Fruit fly (Drosophila melanogaster) whole organism, adult: ENCODE results near the gene CG31777.

ENCODE experiments used
- CG11617 ChIP-seq: fragments of 200-800 bp; sonication (Bioruptor generic); optimal IDR thresholded peaks from 2 replicates; lab custom pipeline; 2017; ENCODE audit warnings: mild to moderate bottlenecking, missing biosample characterization, missing genetic modification reagents, missing genetic modification characterization
- CG12768 ChIP-seq: fragments of 200-800 bp; sonication (Bioruptor generic); optimal IDR thresholded peaks from 2 replicates; lab custom pipeline; 2017; ENCODE audit warnings: missing biosample characterization, missing genetic modification characterization, mild to moderate bottlenecking, moderate library complexity, missing genetic modification reagents
- CG14711 ChIP-seq: fragments of 200-800 bp; sonication (Bioruptor generic); optimal IDR thresholded peaks from 2 replicates; lab custom pipeline; 2018; ENCODE audit warnings: missing biosample characterization, mild to moderate bottlenecking, missing genetic modification characterization, moderate library complexity
- CG1620 ChIP-seq: fragments of 200-800 bp; sonication (Bioruptor generic); optimal IDR thresholded peaks from 2 replicates; lab custom pipeline; 2016; ENCODE audit warnings: missing biosample characterization, missing genetic modification characterization
- CG33017 ChIP-seq: fragments of 200-800 bp; sonication (Bioruptor generic); optimal IDR thresholded peaks from 2 replicates; lab custom pipeline; 2018; ENCODE audit warnings: missing biosample characterization, mild to moderate bottlenecking, missing genetic modification characterization, moderate library complexity
- CG5204 ChIP-seq: fragments of 200-800 bp; sonication (Bioruptor generic); optimal IDR thresholded peaks from 2 replicates; lab custom pipeline; 2016; ENCODE audit warnings: missing biosample characterization, missing genetic modification characterization
- CG7045 ChIP-seq: fragments of 200-800 bp; sonication (Bioruptor generic); optimal IDR thresholded peaks from 2 replicates; lab custom pipeline; 2017; ENCODE audit warnings: missing biosample characterization, mild to moderate bottlenecking, missing genetic modification characterization
- CG7101 ChIP-seq: fragments of 200-800 bp; sonication (Bioruptor generic); optimal IDR thresholded peaks from 2 replicates; lab custom pipeline; 2018; ENCODE audit warnings: missing biosample characterization, mild to moderate bottlenecking, missing genetic modification characterization, moderate library complexity
- Clk ChIP-seq: fragments of 200-800 bp; sonication (Bioruptor generic); optimal IDR thresholded peaks from 2 replicates; lab custom pipeline; 2017; ENCODE audit warnings: missing biosample characterization, missing genetic modification characterization
- Crg-1 ChIP-seq: fragments of 200-800 bp; sonication (Bioruptor generic); optimal IDR thresholded peaks from 2 replicates; lab custom pipeline; 2016; ENCODE audit warnings: missing biosample characterization, missing genetic modification characterization
- Hr96 ChIP-seq: fragments of 200-800 bp; sonication (Bioruptor generic); optimal IDR thresholded peaks from 2 replicates; lab custom pipeline; 2016; ENCODE audit warnings: missing biosample characterization, missing genetic modification characterization
- Mnt ChIP-seq: fragments of 200-800 bp; sonication (Bioruptor generic); optimal IDR thresholded peaks from 2 replicates; lab custom pipeline; 2016; ENCODE audit warnings: missing biosample characterization, mild to moderate bottlenecking, missing genetic modification characterization
- bab1 ChIP-seq: fragments of 200-800 bp; sonication (Bioruptor generic); optimal IDR thresholded peaks from 3 replicates; lab custom pipeline; 2019; ENCODE audit warnings: missing biosample characterization, mild to moderate bottlenecking, missing genetic modification characterization, moderate library complexity
- cic ChIP-seq: fragments of 200-800 bp; sonication (Bioruptor generic); optimal IDR thresholded peaks from 2 replicates; lab custom pipeline; 2017; ENCODE audit warnings: missing biosample characterization, mild to moderate bottlenecking, missing genetic modification characterization, moderate library complexity
- cnc ChIP-seq, 2 experiments: fragments of >200 bp; optimal IDR thresholded peaks; 2 replicates each; lab custom pipeline; 2017
- kay ChIP-seq: fragments of 200-800 bp; sonication (Bioruptor generic); peaks from one replicate; lab custom pipeline; 2016; ENCODE audit warnings: missing biosample characterization, missing genetic modification characterization, borderline replicate concordance
- ovo ChIP-seq: fragments of 200-800 bp; sonication (Bioruptor generic); optimal IDR thresholded peaks from 2 replicates; lab custom pipeline; 2016; ENCODE audit warnings: missing biosample characterization, missing genetic modification characterization
- pad ChIP-seq: fragments of 200-800 bp; sonication (Bioruptor generic); optimal IDR thresholded peaks from 3 replicates; lab custom pipeline; 2017; ENCODE audit warnings: missing biosample characterization, missing genetic modification characterization, mild to moderate bottlenecking, moderate library complexity, missing genetic modification reagents
- tj ChIP-seq: fragments of 200-800 bp; sonication (Bioruptor generic); optimal IDR thresholded peaks from 3 replicates; lab custom pipeline; 2017; ENCODE audit warnings: missing biosample characterization, mild to moderate bottlenecking, missing genetic modification characterization, moderate library complexity
- toe ChIP-seq: fragments of 200-800 bp; sonication (Bioruptor generic); optimal IDR thresholded peaks from 2 replicates; lab custom pipeline; 2016; ENCODE audit warnings: missing biosample characterization, missing genetic modification characterization

CG31777 gene

DNA sequence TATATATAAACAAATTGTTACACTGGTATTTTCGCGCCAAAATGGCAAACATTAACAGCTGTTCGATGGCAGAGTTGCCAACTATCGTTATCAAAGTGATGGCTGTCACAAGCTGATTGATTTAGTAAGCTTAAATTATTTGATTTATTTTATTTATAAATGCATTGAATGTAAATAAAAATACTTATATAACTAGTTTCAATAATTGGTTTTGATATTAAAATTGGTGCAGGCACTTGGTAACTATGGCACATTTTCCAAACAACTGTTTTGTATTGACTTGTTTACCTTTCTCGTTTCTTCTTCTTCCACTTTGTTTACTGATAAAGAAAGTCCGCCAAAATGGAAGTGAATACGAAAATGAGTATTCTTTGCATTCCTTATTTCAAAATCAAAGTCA lies 4.8 kb upstream of the CG31777 start, which contains the start of gene cutlet:
Gene cutlet (minus strand): TSS at position 84 of the 400 bp plus-strand sequence.
- TF ChIP-seq toe (GFP tag; lab: Kevin White, UChicago) (no peak), kay (GFP tag; lab: Kevin White, UChicago) (peak; percentile 87), CG14711 (tag; lab: Kevin White, UChicago) (peak; percentile 90), pad (GFP tag; lab: Kevin White, UChicago) (peak; percentile 1), CG5204 (GFP tag; lab: Kevin White, UChicago) (no peak), bab1 (GFP tag; lab: Kevin White, UChicago) (peak; percentile 32), Hr96 (GFP tag; lab: Kevin White, UChicago) (no peak), tj (GFP tag; lab: Kevin White, UChicago) (no peak), CG12768 (no peak), CG7045 (no peak), CG1620 (GFP tag; lab: Kevin White, UChicago) (peak; percentile 16), Mnt (GFP tag; lab: Kevin White, UChicago) (no peak), CG11617 (GFP tag; lab: Kevin White, UChicago) (no peak), cnc (optimal IDR thresholded peaks at IDR 0.05; lab: Kevin White, UChicago) (no peak), Crg-1 (GFP tag; lab: Kevin White, UChicago) (no peak), cic (GFP tag; lab: Kevin White, UChicago) (no peak)

DNA sequence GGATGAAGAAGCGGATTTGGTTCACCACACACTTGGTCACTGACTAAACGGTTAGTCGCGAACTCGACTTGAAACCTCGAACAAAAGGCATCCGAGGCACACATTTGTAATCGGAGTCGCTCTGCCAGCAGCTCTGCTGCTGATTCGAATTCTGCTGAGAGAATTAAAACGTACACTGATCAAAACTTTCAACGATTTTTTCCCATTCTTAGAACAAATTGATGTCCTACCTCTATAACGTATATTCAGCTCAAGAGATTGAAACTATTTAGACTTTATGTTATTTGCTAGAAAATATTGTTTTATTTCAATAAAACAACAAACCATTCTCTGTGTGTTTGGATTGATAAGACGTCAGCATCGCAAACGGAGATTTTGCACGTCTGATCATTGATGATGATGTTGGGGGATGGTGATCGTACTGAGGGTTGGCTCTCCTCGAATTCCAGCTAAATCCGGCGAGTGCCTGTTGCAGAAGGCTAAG lies 1.4 kb downstream of the CG31777 start, which contains the start of gene CG31778:
Gene CG31778 (minus strand): TSS at position 51 of the 484 bp plus-strand sequence.
- TF ChIP-seq ovo (GFP tag; lab: Kevin White, UChicago) (no peak), CG7101 (tag; lab: Kevin White, UChicago) (peak; percentile 73), kay (GFP tag; lab: Kevin White, UChicago) (no peak), CG14711 (tag; lab: Kevin White, UChicago) (peak; percentile 69), CG1620 (GFP tag; lab: Kevin White, UChicago) (no peak), pad (GFP tag; lab: Kevin White, UChicago) (peak; percentile 13), cnc (optimal IDR thresholded peaks at IDR 0.05; lab: Kevin White, UChicago) (no peak), CG11617 (GFP tag; lab: Kevin White, UChicago) (peak; percentile 24), CG12768 (peak; percentile 42), toe (GFP tag; lab: Kevin White, UChicago) (no peak), Mnt (GFP tag; lab: Kevin White, UChicago) (peak; percentile 30), CG5204 (GFP tag; lab: Kevin White, UChicago) (peak; percentile 50), CG33017 (peak; percentile 83), Crg-1 (GFP tag; lab: Kevin White, UChicago) (no peak), bab1 (GFP tag; lab: Kevin White, UChicago) (no peak), cic (GFP tag; lab: Kevin White, UChicago) (no peak), CG7045 (peak; percentile 6), tj (GFP tag; lab: Kevin White, UChicago) (peak; percentile 36), Clk (GFP tag; lab: Kevin White, UChicago) (no peak), Hr96 (GFP tag; lab: Kevin White, UChicago) (no peak)

DNA sequence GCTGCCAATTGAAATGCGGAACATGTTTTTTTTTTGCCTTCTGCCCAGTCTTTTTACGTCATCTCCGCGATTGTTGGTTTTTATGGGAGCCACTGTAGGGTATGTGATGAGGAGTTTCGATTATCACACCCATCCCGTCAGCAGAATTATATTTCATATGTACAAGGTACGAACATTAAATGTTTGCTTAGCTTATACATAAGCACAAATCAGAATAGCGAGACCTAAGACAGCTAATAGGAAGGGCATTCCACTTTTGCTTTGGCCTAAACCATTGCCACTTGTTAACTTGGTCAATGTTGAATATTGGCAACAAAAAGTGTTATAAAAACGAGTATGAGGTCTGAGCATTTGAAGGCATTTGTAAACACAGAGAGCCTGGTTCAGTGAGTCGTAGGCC lies 3.6 kb downstream of the CG31777 start, which contains the start of gene CG2816:
Gene CG2816 (plus strand): TSS at position 400 of the 400 bp plus-strand sequence.
- no peak for TF ChIP-seq cnc (optimal IDR thresholded peaks at IDR 0.05; lab: Kevin White, UChicago)
- TF ChIP-seq bab1 (GFP tag; lab: Kevin White, UChicago) = no peak
- TF ChIP-seq Mnt (GFP tag; lab: Kevin White, UChicago) = no peak
- no peak for TF ChIP-seq Crg-1 (GFP tag; lab: Kevin White, UChicago)
- TF ChIP-seq ovo (GFP tag; lab: Kevin White, UChicago) = no peak
- no peak for TF ChIP-seq cic (GFP tag; lab: Kevin White, UChicago)
- TF ChIP-seq CG12768 = peak; percentile 64
- TF ChIP-seq CG7045 = peak; percentile 44
- TF ChIP-seq tj (GFP tag; lab: Kevin White, UChicago) = peak; percentile 13
- peak; percentile 79 for TF ChIP-seq CG33017
- peak; percentile 77 for TF ChIP-seq kay (GFP tag; lab: Kevin White, UChicago)
- TF ChIP-seq Hr96 (GFP tag; lab: Kevin White, UChicago) = peak; percentile 54
- no peak for TF ChIP-seq Clk (GFP tag; lab: Kevin White, UChicago)
- TF ChIP-seq CG7101 (tag; lab: Kevin White, UChicago) = peak; percentile 45
- TF ChIP-seq CG1620 (GFP tag; lab: Kevin White, UChicago) = peak; percentile 7
- peak; percentile 57 for TF ChIP-seq toe (GFP tag; lab: Kevin White, UChicago)
- TF ChIP-seq pad (GFP tag; lab: Kevin White, UChicago) = peak; percentile 22
- TF ChIP-seq CG5204 (GFP tag; lab: Kevin White, UChicago) = peak; percentile 69
- TF ChIP-seq CG14711 (tag; lab: Kevin White, UChicago) = peak; percentile 64
- no peak for TF ChIP-seq CG11617 (GFP tag; lab: Kevin White, UChicago)

DNA sequence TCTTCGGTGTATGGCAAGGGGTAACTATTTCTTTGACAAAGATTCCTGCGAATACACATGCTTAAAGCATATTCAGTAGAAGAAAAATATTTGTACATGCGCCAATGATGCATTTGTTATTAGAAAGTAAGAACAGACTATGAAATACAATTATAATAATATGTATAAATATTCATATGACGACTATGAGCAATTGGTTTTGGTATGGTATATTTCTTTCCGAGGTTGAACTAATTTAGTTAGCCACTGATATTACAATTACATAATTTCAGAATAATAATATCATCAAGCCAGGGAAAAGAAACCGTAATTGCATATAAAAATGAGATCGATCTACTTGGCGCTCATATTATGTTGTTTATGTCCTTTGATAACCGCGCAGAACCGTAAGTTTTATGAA lies 5.3 kb downstream of the CG31777 start, which contains the start of gene CG43145:
Gene CG43145 (plus strand): TSS at position 301 of the 400 bp plus-strand sequence.
- TF ChIP-seq CG7101 (tag; lab: Kevin White, UChicago) = no peak
- no peak for TF ChIP-seq CG1620 (GFP tag; lab: Kevin White, UChicago)
- no peak for TF ChIP-seq CG11617 (GFP tag; lab: Kevin White, UChicago)
- no peak for TF ChIP-seq pad (GFP tag; lab: Kevin White, UChicago)
- TF ChIP-seq Crg-1 (GFP tag; lab: Kevin White, UChicago) = no peak
- no peak for TF ChIP-seq CG14711 (tag; lab: Kevin White, UChicago)
- no peak for TF ChIP-seq CG33017

DNA sequence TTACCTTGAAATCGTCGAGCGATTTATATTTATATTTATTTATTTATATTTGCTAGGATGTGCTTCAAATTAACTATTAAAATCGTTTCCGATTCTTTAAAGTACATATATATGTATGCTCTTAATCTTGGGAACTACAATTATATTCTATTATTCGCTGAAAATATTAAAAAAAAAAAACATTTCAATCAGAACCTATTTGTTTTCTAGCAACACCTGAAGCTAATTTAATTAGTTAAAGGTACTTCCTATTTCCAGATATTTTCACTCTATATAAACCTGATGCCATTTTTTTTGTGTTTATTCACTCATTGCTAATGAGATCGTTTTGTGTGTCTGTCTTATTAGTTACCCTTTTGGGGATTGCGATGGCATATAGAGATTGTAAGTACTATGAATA lies 5.9 kb downstream of the CG31777 start, which contains the start of gene CG42467:
Gene CG42467 (plus strand): TSS at position 301 of the 400 bp plus-strand sequence.
- no peak for TF ChIP-seq CG14711 (tag; lab: Kevin White, UChicago)
